Fruit fly (Drosophila melanogaster) whole organism, embryonic: ENCODE data around the gene RpS2.

Source experiments
- Ada2b ChIP-seq: fragments of 200-800 bp; sonication (Bioruptor generic); IDR thresholded peaks from 2 replicates; pipeline ENCODE4 v1.3.6; 2022; ENCODE audit warnings: missing biosample characterization, missing genetic modification characterization
- Aef1 ChIP-seq: fragments of 200-800 bp; sonication (Bioruptor generic); IDR thresholded peaks from 3 replicates; pipeline ENCODE4 v1.3.6; 2022; ENCODE audit warnings: missing biosample characterization, missing genetic modification characterization
- CG10274 ChIP-seq: fragments of 200-800 bp; sonication (Bioruptor generic); optimal IDR thresholded peaks from 3 replicates; lab custom pipeline; 2017; ENCODE audit warnings: missing biosample characterization, mild to moderate bottlenecking, missing genetic modification characterization
- CG10565 ChIP-seq: fragments of 200-800 bp; sonication (Bioruptor generic); optimal IDR thresholded peaks from 3 replicates; lab custom pipeline; 2016; ENCODE audit warnings: missing biosample characterization, mild to moderate bottlenecking, missing genetic modification characterization
- CG11398 ChIP-seq: fragments of 200-800 bp; sonication (Bioruptor generic); optimal IDR thresholded peaks from 2 replicates; lab custom pipeline; 2016; ENCODE audit warnings: missing biosample characterization, missing genetic modification characterization
- CG11504 ChIP-seq: fragments of 200-800 bp; sonication (Bioruptor generic); optimal IDR thresholded peaks from 3 replicates; lab custom pipeline; 2019; ENCODE audit warnings: missing biosample characterization, mild to moderate bottlenecking, missing genetic modification characterization, moderate library complexity
- CG11723 ChIP-seq: fragments of 200-800 bp; sonication (Bioruptor generic); optimal IDR thresholded peaks from 2 replicates; lab custom pipeline; 2017; ENCODE audit warnings: missing biosample characterization, mild to moderate bottlenecking, missing genetic modification characterization
- CG12104 ChIP-seq: fragments of 200-800 bp; sonication (Bioruptor generic); optimal IDR thresholded peaks from 3 replicates; lab custom pipeline; 2016; ENCODE audit warnings: missing biosample characterization, missing genetic modification characterization
- CG12155 ChIP-seq: fragments of 200-800 bp; sonication (Bioruptor generic); optimal IDR thresholded peaks from 3 replicates; lab custom pipeline; 2016; ENCODE audit warnings: missing biosample characterization, missing genetic modification characterization
- CG12659 ChIP-seq: fragments of 200-800 bp; sonication (Bioruptor generic); optimal IDR thresholded peaks from 3 replicates; lab custom pipeline; 2017; ENCODE audit warnings: mild to moderate bottlenecking, missing biosample characterization, missing genetic modification reagents, missing genetic modification characterization
- CG13287 ChIP-seq: fragments of 200-800 bp; sonication (Bioruptor generic); IDR thresholded peaks from 2 replicates; pipeline ENCODE4 v1.3.6; 2022; ENCODE audit warnings: missing biosample characterization, missing genetic modification characterization; ENCODE audit not compliant: partially characterized antibody
- CG14667 ChIP-seq: fragments of 200-800 bp; sonication (Bioruptor generic); IDR thresholded peaks from 2 replicates; pipeline ENCODE4 v1.3.6; 2022; ENCODE audit warnings: missing biosample characterization, missing genetic modification characterization
- CG16779 ChIP-seq: fragments of 200-800 bp; sonication (Bioruptor generic); IDR thresholded peaks from 2 replicates; pipeline ENCODE4 v1.3.6; 2022; ENCODE audit warnings: missing biosample characterization, missing genetic modification characterization
- CG17912 ChIP-seq: fragments of 200-800 bp; sonication (Bioruptor generic); optimal IDR thresholded peaks from 2 replicates; lab custom pipeline; 2018; ENCODE audit warnings: missing biosample characterization, mild to moderate bottlenecking, missing genetic modification characterization
- CG1832 ChIP-seq: fragments of 200-800 bp; sonication (Bioruptor generic); optimal IDR thresholded peaks from 2 replicates; lab custom pipeline; 2017; ENCODE audit warnings: missing biosample characterization, mild to moderate bottlenecking, missing genetic modification characterization, inconsistent platforms
- CG31365 ChIP-seq: fragments of 200-800 bp; sonication (Bioruptor generic); optimal IDR thresholded peaks from 2 replicates; lab custom pipeline; 2018; ENCODE audit warnings: missing biosample characterization, mild to moderate bottlenecking, missing genetic modification characterization
- CG7271 ChIP-seq: fragments of 200-800 bp; sonication (Bioruptor generic); optimal IDR thresholded peaks from 2 replicates; lab custom pipeline; 2018; ENCODE audit warnings: missing biosample characterization, mild to moderate bottlenecking, missing genetic modification characterization, moderate library complexity
- CG7556 ChIP-seq: fragments of 200-800 bp; sonication (Bioruptor generic); optimal IDR thresholded peaks from 2 replicates; lab custom pipeline; 2017; ENCODE audit warnings: missing biosample characterization, mild to moderate bottlenecking, missing genetic modification characterization
- CG7839 ChIP-seq: fragments of 200-800 bp; sonication (Bioruptor generic); optimal IDR thresholded peaks from 3 replicates; lab custom pipeline; 2018; ENCODE audit warnings: missing biosample characterization, mild to moderate bottlenecking, missing genetic modification characterization, moderate library complexity
- CG9932 ChIP-seq: fragments of 200-800 bp; sonication (Bioruptor generic); IDR thresholded peaks from 2 replicates; pipeline ENCODE4 v1.3.6; 2022; ENCODE audit warnings: missing biosample characterization, missing genetic modification characterization
- Dfd ChIP-seq, 2 experiments: fragments of >200 bp; optimal IDR thresholded peaks; 2 replicates each; lab custom pipeline; 2017; ENCODE audit warnings: missing biosample characterization in 2 of 2, missing genetic modification characterization in 2 of 2
- Dll ChIP-seq: fragments of 200-800 bp; sonication (Bioruptor generic); IDR thresholded peaks from 4 replicates; pipeline ENCODE4 v1.3.6; 2022; ENCODE audit warnings: missing biosample characterization, missing genetic modification characterization; ENCODE audit not compliant: partially characterized antibody
- Doc2 ChIP-seq: fragments of 200-800 bp; sonication (Bioruptor generic); IDR thresholded peaks from 2 replicates; pipeline ENCODE4 v1.3.6; 2022; ENCODE audit warnings: missing biosample characterization, missing genetic modification characterization
- Dp ChIP-seq: fragments of 200-800 bp; sonication (Bioruptor generic); optimal IDR thresholded peaks from 2 replicates; lab custom pipeline; 2018; ENCODE audit warnings: missing biosample characterization, mild to moderate bottlenecking, missing genetic modification characterization, moderate library complexity
- E2f1 ChIP-seq: fragments of 200-800 bp; sonication (Bioruptor generic); IDR thresholded peaks from 2 replicates; pipeline ENCODE4 v1.3.6; 2022; ENCODE audit warnings: missing biosample characterization, missing genetic modification characterization
- Ets65A ChIP-seq: fragments of 200-800 bp; sonication (Bioruptor generic); peaks from one replicate; lab custom pipeline; 2016; ENCODE audit warnings: missing biosample characterization, missing genetic modification characterization
- HLH54F ChIP-seq: fragments of 200-800 bp; sonication (Bioruptor generic); optimal IDR thresholded peaks from 3 replicates; lab custom pipeline; 2016; ENCODE audit warnings: missing biosample characterization, missing genetic modification characterization
- Hr78 ChIP-seq, 2 experiments: fragments of 200-800 bp in 1 of 2; fragments of >200 bp in 1 of 2; sonication (Bioruptor generic) in 1 of 2; optimal IDR thresholded peaks; 2 replicates each; lab custom pipeline; 2017 to 2019; ENCODE audit warnings: missing biosample characterization in 2 of 2, missing genetic modification characterization in 2 of 2, mild to moderate bottlenecking in 1 of 2, moderate library complexity in 1 of 2
- Optix ChIP-seq: fragments of 200-800 bp; sonication (Bioruptor generic); IDR thresholded peaks from 3 replicates; pipeline ENCODE4 v1.3.6; 2022; ENCODE audit warnings: missing biosample characterization, missing genetic modification characterization
- Scr ChIP-seq: fragments of 200-800 bp; sonication (Bioruptor generic); IDR thresholded peaks from 2 replicates; pipeline ENCODE4 v1.3.6; 2022; ENCODE audit warnings: missing biosample characterization, missing genetic modification characterization; ENCODE audit not compliant: partially characterized antibody
- Ssrp ChIP-seq: fragments of 200-800 bp; sonication (Bioruptor generic); optimal IDR thresholded peaks from 2 replicates; lab custom pipeline; 2018; ENCODE audit warnings: missing biosample characterization, mild to moderate bottlenecking, missing genetic modification characterization, moderate library complexity
- Stat92E ChIP-seq, 3 experiments: fragments of >200 bp in 2 of 3; fragments of 200-800 bp in 1 of 3; sonication (Bioruptor generic) in 1 of 3; optimal IDR thresholded peaks; 2 replicates each; lab custom pipeline; 2017 to 2019; ENCODE audit warnings: missing biosample characterization in 3 of 3, missing genetic modification characterization in 3 of 3, mild to moderate bottlenecking in 1 of 3, moderate library complexity in 1 of 3
- ash1 ChIP-seq: fragments of 200-800 bp; sonication (Bioruptor generic); optimal IDR thresholded peaks from 2 replicates; lab custom pipeline; 2018; ENCODE audit warnings: missing biosample characterization, mild to moderate bottlenecking, missing genetic modification characterization
- br ChIP-seq: fragments of >200 bp; optimal IDR thresholded peaks from 2 replicates; lab custom pipeline; 2017
- crol ChIP-seq: fragments of 200-800 bp; sonication (Bioruptor generic); IDR thresholded peaks from 2 replicates; pipeline ENCODE4 v1.3.6; 2022; ENCODE audit warnings: missing biosample characterization, missing genetic modification characterization
- dimm ChIP-seq: fragments of 200-800 bp; sonication (Bioruptor generic); IDR thresholded peaks from 2 replicates; pipeline ENCODE4 v1.3.6; 2022; ENCODE audit warnings: missing biosample characterization, missing genetic modification characterization
- ems ChIP-seq: fragments of 200-800 bp; sonication (Bioruptor generic); optimal IDR thresholded peaks from 3 replicates; lab custom pipeline; 2016; ENCODE audit warnings: missing biosample characterization, missing genetic modification characterization
- esg ChIP-seq: fragments of 200-800 bp; sonication (Bioruptor generic); conservative IDR thresholded peaks from 2 replicates; pipeline ENCODE4 v1.3.6; 2022; ENCODE audit warnings: missing biosample characterization, missing genetic modification characterization
- exex ChIP-seq: fragments of 200-800 bp; sonication (Bioruptor generic); optimal IDR thresholded peaks from 4 replicates; lab custom pipeline; 2018; ENCODE audit warnings: missing biosample characterization, mild to moderate bottlenecking, missing genetic modification characterization, moderate library complexity
- fd3F ChIP-seq: fragments of 200-800 bp; sonication (Bioruptor generic); optimal IDR thresholded peaks from 2 replicates; lab custom pipeline; 2018; ENCODE audit warnings: missing biosample characterization, mild to moderate bottlenecking, missing genetic modification characterization, moderate library complexity
- fu2 ChIP-seq: fragments of 200-800 bp; sonication (Bioruptor generic); optimal IDR thresholded peaks from 2 replicates; lab custom pipeline; 2016; ENCODE audit warnings: missing biosample characterization, missing genetic modification characterization
- hth ChIP-seq: fragments of >200 bp; optimal IDR thresholded peaks from 2 replicates; lab custom pipeline; 2017; ENCODE audit warnings: inconsistent platforms
- klu ChIP-seq: fragments of 200-800 bp; sonication (Bioruptor generic); IDR thresholded peaks from 2 replicates; pipeline ENCODE4 v1.3.6; 2022; ENCODE audit warnings: missing biosample characterization, missing genetic modification characterization
- knrl ChIP-seq: fragments of 200-800 bp; sonication (Bioruptor generic); IDR thresholded peaks from 3 replicates; pipeline ENCODE4 v1.3.6; 2022; ENCODE audit warnings: missing biosample characterization, missing genetic modification characterization; ENCODE audit not compliant: partially characterized antibody
- org-1 ChIP-seq: fragments of 200-800 bp; sonication (Bioruptor generic); optimal IDR thresholded peaks from 2 replicates; lab custom pipeline; 2017; ENCODE audit warnings: missing biosample characterization, missing genetic modification characterization
- slou ChIP-seq: fragments of 200-800 bp; sonication (Bioruptor generic); optimal IDR thresholded peaks from 3 replicates; lab custom pipeline; 2016; ENCODE audit warnings: missing biosample characterization, missing genetic modification characterization
- wor ChIP-seq: fragments of 200-800 bp; sonication (Bioruptor generic); IDR thresholded peaks from 2 replicates; pipeline ENCODE4 v1.3.6; 2022; ENCODE audit warnings: missing biosample characterization, missing genetic modification characterization
- zen ChIP-seq: fragments of 200-800 bp; sonication (Bioruptor generic); optimal IDR thresholded peaks from 3 replicates; lab custom pipeline; 2018; ENCODE audit warnings: missing biosample characterization, mild to moderate bottlenecking, missing genetic modification characterization, moderate library complexity
- zfh1 ChIP-seq: fragments of 200-800 bp; sonication (Bioruptor generic); IDR thresholded peaks from 3 replicates; pipeline ENCODE4 v1.3.6; 2022; ENCODE audit warnings: missing biosample characterization, missing genetic modification characterization

The RpS2 gene

DNA sequence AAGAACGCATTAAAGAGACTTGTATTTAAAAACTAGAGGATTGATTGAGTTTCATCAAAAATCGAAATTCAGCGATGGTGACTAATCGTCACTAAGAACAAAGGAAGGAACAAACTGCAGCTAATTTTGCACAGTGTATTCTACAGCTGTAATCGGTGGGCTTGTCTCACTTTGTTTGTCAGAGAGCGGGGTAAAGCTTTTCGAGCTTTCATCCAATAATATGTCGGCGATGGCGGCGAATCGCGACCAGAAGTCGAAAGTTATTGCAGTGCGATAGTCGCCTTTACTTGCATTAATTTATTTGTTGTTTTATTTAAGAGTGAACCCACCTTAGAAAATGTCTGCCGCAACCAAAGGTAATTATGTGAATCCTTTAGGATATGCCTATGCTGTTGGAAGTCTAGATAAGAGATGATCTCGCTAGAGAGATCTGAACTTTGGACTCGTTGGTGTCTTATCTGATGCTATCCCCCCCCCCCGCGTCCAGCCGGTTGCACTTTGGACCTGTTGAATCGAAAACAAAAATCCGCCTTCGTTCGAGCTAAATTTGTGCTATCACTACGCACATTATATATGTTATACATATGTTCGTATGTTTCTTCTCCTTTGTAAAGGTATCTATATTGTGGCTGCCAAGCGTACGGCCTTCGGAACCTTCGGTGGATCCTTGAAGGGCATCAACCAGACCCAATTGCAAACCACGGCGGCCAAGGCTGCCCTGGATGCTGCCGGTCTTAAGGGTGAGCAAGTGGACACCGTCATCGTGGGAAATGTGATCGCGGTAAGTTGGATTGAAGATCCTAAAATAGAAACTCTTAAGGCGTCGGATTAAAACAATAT, 17.9 kb upstream of the RpS2 start, which contains the start of gene yip2 (continued):
- TF ChIP-seq Hr78 (GFP tag; optimal IDR thresholded peaks at IDR 0.05; lab: Kevin White, UChicago) (peak in 1 of 2 experiments; percentile 33), br (lab: Kevin White, UChicago) (no peak), ash1 (GFP tag; lab: Kevin White, UChicago) (no peak), dimm (no peak; the same call in 1 of the 2 replicates), hth (no peak), CG31365 (tag; lab: Kevin White, UChicago) (no peak), CG14667 (GFP tag; lab: Robert Waterston, UW) (no peak), E2f1 (GFP tag; lab: Robert Waterston, UW) (peak; percentile 17; the same call in 1 of the 2 replicates), CG12659 (GFP tag; lab: Kevin White, UChicago) (peak; percentile 70), Dp (no peak), Optix (GFP tag; lab: Robert Waterston, UW) (no peak; the same call in 2 of the 3 replicates), fu2 (peak; percentile 62), CG16779 (0 out of 2 replicates have a peak, but pooled peaks have one; percentile 12), CG7556 (GFP tag; lab: Kevin White, UChicago) (peak; percentile 65), klu (GFP tag; lab: Robert Waterston, UW) (no peak), Ada2b (GFP tag; lab: Robert Waterston, UW) (peak; percentile 69), Dll (0 out of 4 replicates have a peak, but pooled peaks have one; percentile 33), fd3F (GFP tag; lab: Kevin White, UChicago) (peak; percentile 41), Aef1 (GFP tag; lab: Robert Waterston, UW) (0 out of 3 replicates have a peak, but pooled peaks have one; percentile 11), org-1 (GFP tag; lab: Kevin White, UChicago) (peak; percentile 10), CG10274 (GFP tag; lab: Kevin White, UChicago) (no peak), Doc2 (GFP tag; lab: Robert Waterston, UW) (no peak), CG11398 (peak; percentile 61), exex (tag; lab: Kevin White, UChicago) (peak; percentile 57), CG13287 (peak; percentile 66), Ets65A (peak; percentile 26), Ssrp (peak; percentile 29), Dfd (GFP tag; optimal IDR thresholded peaks at IDR 0.05; lab: Kevin White, UChicago) (no peak), CG12104 (GFP tag; lab: Kevin White, UChicago) (peak; percentile 14), HLH54F (peak; percentile 34), CG7271 (tag; lab: Kevin White, UChicago) (no peak), CG11504 (tag; lab: Kevin White, UChicago) (peak; percentile 68), CG1832 (GFP tag; lab: Kevin White, UChicago) (no peak), slou (GFP tag; lab: Kevin White, UChicago) (no peak), CG9932 (GFP tag; lab: Robert Waterston, UW) (peak; percentile 71), knrl (GFP tag; lab: Robert Waterston, UW) (no peak), CG10565 (no peak), ems (peak; percentile 17), CG7839 (tag; lab: Kevin White, UChicago) (peak; percentile 55), CG17912 (GFP tag; lab: Kevin White, UChicago) (no peak), CG12155 (GFP tag; lab: Kevin White, UChicago) (peak; percentile 15), CG11723 (GFP tag; lab: Kevin White, UChicago) (peak; percentile 33), zen (tag; lab: Kevin White, UChicago) (no peak), crol (GFP tag; lab: Robert Waterston, UW) (peak; percentile 66), Scr (GFP tag; lab: Robert Waterston, UW) (no peak), zfh1 (GFP tag; lab: Robert Waterston, UW) (peak; percentile 72), Stat92E (GFP tag; optimal IDR thresholded peaks at IDR 0.05; lab: Kevin White, UChicago) (no peak), wor (GFP tag; lab: Robert Waterston, UW) (no peak), esg (GFP tag; lab: Robert Waterston, UW) (no peak)
